Fruit fly (Drosophila melanogaster): ENCODE measurements around the gene CG44261.

CG44261 gene

DNA sequence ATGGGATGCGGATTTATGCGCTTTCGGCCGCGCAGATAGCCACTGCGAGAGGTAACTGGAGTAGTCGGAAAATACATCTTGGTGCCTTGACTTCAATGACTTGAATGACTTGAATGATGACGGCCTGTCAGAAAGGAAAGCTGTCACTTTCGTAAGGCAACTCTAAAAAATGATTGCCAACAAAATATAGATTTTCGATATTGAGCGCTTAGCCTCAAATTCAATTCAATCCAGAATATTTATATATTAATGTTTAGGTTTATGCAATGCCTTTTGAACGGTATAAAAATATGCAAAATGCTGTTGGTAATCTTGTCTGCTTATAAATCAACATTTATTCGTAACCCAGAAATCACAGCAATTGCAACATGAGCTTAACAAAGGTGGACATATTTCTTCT lies at the start of gene CG44261:
CG44261 (minus strand) TSS at position 101 of the 400 bp plus-strand sequence.
- TF ChIP-seq insv (optimal IDR thresholded peaks at IDR 0.05) (no peak), Myc (optimal IDR thresholded peaks at IDR 0.05) (no peak), h (optimal IDR thresholded peaks at IDR 0.05) (no peak), psq (optimal IDR thresholded peaks at IDR 0.05) (no peak), Sin3A (optimal IDR thresholded peaks at IDR 0.05) (no peak), ttk (optimal IDR thresholded peaks at IDR 0.05) (no peak)

DNA sequence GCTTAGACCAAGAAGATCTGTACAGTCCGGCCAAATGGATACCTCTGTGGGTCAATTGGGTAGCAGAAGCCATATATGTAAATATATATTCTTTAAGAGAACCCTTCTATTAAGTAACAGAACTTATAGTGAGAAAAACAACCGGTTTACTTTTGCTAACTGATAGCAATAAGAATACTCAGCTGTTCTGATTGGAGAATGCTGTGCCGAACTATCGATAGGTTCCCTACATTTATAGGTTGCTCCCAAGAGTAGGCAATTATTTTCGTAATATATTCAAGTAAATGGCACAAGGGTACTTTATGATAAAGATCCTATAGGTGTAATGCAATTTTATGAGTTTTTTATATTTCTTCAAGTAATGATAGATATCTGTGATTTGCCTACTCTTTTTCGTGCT lies 48.4 kb upstream of the CG44261 start, which contains the start of gene GstZ1:
GstZ1 (minus strand) TSS at position 174 of the 400 bp plus-strand sequence.
- no peak for TF ChIP-seq Sin3A (optimal IDR thresholded peaks at IDR 0.05)
- TF ChIP-seq ttk (optimal IDR thresholded peaks at IDR 0.05): no peak
- no peak for TF ChIP-seq h (optimal IDR thresholded peaks at IDR 0.05)
- TF ChIP-seq Myc (optimal IDR thresholded peaks at IDR 0.05): no peak
- TF ChIP-seq psq (optimal IDR thresholded peaks at IDR 0.05): no peak
- no peak for TF ChIP-seq insv (optimal IDR thresholded peaks at IDR 0.05)

DNA sequence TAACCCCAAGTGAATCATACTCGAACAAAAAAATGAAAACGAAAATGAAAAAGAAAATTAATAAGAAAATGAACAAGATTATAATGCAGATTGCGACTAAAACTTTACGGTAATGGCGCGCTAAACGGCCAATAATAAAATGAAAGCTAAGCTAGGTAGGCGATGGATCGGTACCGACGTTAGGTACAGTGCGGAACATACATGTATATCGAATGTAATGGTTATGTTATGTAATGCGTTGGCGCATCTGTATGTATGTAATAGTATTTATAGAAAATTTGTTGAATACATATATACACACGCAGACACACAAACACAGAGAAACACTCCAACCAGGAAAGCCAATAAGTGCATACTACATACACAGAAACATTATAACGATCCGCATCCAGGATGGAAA lies 47.0 kb upstream of the CG44261 start:
- TF ChIP-seq Myc (optimal IDR thresholded peaks at IDR 0.05): no peak
- no peak for TF ChIP-seq insv (optimal IDR thresholded peaks at IDR 0.05)
- TF ChIP-seq ttk (optimal IDR thresholded peaks at IDR 0.05): no peak
- no peak for TF ChIP-seq Sin3A (optimal IDR thresholded peaks at IDR 0.05)
- TF ChIP-seq psq (optimal IDR thresholded peaks at IDR 0.05): no peak
- no peak for TF ChIP-seq h (optimal IDR thresholded peaks at IDR 0.05)

DNA sequence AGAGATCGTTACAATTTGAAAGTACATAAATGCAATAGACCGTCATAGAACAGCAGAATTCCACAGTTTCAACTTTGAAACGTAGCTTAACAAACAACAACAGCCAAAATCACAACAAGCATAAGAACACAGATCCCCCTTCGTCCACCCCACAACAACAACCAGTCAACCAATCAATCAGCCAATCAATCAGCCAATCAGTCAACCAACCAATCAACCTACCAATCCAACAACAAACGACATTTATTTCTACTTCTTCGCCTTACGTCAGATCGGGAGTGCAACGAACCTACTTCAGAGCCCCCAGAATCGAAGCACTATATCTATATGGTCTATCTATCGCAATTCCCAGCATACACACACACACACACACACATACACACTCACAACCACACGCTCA lies 42.7 kb upstream of the CG44261 start:
- TF ChIP-seq psq (optimal IDR thresholded peaks at IDR 0.05) (no peak), ttk (optimal IDR thresholded peaks at IDR 0.05) (no peak), h (optimal IDR thresholded peaks at IDR 0.05) (no peak), Myc (optimal IDR thresholded peaks at IDR 0.05) (no peak), Sin3A (optimal IDR thresholded peaks at IDR 0.05) (no peak), insv (optimal IDR thresholded peaks at IDR 0.05) (no peak)

DNA sequence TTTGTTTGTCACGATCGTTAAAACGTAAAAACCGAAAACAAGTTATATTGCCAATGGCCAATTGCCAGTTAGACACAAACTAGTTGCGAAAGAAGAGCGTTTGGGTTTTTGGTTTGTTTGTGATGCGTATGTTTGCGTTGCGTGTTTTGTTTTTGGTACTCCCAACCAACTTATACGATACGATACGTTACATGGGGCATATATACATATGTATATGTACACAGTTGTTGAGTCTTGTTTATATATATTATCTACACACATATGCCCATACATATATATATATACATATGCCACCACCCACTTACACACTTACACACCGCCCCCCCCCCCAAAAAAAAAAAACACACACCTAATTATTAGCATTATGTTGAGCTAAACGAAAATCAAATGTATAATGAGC lies 40.4 kb upstream of the CG44261 start:
- TF ChIP-seq Sin3A (optimal IDR thresholded peaks at IDR 0.05) (no peak), psq (optimal IDR thresholded peaks at IDR 0.05) (no peak), h (optimal IDR thresholded peaks at IDR 0.05) (no peak), insv (optimal IDR thresholded peaks at IDR 0.05) (no peak), ttk (optimal IDR thresholded peaks at IDR 0.05) (no peak), Myc (optimal IDR thresholded peaks at IDR 0.05) (no peak)

DNA sequence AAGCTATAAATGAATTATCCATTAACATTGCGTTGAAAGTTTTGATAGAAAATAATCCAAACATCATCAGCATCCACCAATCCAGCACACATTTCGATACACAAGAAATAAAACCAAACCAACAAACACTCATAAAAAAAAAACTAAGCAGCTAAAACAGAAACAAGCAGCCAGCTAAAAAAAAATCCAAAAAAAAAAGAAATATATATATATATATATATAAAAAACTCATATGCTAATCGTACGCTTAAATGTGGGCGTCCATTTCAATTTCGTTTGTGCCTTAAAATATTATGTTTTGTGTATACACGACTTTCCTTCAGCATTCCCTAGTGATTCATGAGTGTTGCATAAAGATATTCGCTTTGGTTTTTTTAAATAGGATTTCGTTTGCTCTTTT lies 34.0 kb upstream of the CG44261 start:
- TF ChIP-seq insv (optimal IDR thresholded peaks at IDR 0.05) (no peak), Sin3A (optimal IDR thresholded peaks at IDR 0.05) (no peak), Myc (optimal IDR thresholded peaks at IDR 0.05) (no peak), ttk (optimal IDR thresholded peaks at IDR 0.05) (no peak), h (optimal IDR thresholded peaks at IDR 0.05) (no peak), psq (optimal IDR thresholded peaks at IDR 0.05) (no peak)

DNA sequence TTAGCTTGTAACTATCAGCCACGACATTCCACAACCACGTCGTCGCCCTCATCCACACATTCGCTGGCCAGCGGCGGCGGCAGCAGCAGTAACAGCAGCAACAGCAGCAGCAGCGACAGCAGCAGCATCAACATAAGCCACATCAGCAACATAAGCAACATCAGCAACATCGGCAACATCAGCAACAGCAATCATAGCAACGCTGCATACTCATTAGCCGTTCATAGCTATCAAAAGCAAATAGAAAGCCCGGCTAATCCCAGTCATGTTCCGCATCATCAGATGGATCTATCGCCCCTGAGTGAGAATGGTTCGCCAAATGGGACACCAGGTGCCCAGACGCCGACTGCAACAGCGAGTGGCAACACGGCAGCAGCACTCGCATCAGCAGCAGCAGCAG lies 33.2 kb upstream of the CG44261 start:
- no peak for TF ChIP-seq Myc (optimal IDR thresholded peaks at IDR 0.05)
- no peak for TF ChIP-seq Sin3A (optimal IDR thresholded peaks at IDR 0.05)
- no peak for TF ChIP-seq psq (optimal IDR thresholded peaks at IDR 0.05)
- TF ChIP-seq h (optimal IDR thresholded peaks at IDR 0.05): no peak
- TF ChIP-seq insv (optimal IDR thresholded peaks at IDR 0.05): no peak
- TF ChIP-seq ttk (optimal IDR thresholded peaks at IDR 0.05): no peak

DNA sequence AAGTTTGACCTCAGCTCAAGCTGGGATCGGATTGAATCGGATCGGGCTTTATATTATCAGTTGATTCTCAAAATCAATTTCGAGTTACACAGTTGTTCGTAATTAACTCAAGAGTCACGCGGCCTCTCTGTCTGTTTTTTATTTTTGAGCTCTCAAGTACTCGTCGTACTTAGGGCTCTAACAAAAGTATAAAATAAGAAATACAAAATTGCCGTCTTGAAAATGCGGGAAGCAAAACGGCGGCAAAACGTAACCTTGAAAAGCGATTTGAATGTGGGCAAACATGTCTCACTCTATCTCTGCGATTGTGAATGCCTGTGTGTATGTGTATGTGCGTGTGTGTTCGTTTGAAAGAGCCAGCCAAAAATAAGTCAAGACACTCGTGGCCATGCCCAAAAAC lies 29.6 kb upstream of the CG44261 start:
- TF ChIP-seq Myc (optimal IDR thresholded peaks at IDR 0.05) (no peak), ttk (optimal IDR thresholded peaks at IDR 0.05) (no peak), psq (optimal IDR thresholded peaks at IDR 0.05) (no peak), h (optimal IDR thresholded peaks at IDR 0.05) (no peak), insv (optimal IDR thresholded peaks at IDR 0.05) (no peak), Sin3A (optimal IDR thresholded peaks at IDR 0.05) (no peak)

DNA sequence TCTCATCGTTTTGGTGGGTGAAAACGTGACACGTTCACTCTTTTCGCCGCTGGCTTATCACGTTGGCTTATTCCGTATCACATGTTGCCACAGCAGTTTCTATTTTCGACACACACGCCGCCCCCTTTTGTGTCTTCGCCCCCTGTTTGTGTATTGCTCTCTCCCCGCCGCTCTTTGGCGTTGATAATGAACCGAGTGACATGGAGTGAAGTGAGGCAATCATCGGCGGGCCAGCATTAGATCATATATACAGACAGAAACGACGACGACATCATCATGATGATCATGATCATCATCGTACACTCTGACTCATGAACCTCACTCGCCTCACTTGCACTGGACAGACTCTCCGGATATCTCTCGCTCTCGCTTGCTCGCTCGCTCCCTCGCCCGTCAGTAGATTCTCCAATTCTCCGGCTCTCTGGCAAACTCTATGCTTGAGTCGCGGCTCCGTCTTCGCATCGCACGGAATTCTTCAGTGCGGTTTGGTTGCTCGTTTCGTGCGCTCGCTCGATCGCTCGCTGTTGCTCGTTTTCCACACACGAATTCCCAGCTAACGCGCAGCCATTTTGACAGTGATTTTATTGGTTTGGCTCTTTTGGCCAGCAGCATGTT lies 28.5 kb upstream of the CG44261 start:
- TF ChIP-seq Sin3A (optimal IDR thresholded peaks at IDR 0.05): no peak
- no peak for TF ChIP-seq h (optimal IDR thresholded peaks at IDR 0.05)
- TF ChIP-seq insv (optimal IDR thresholded peaks at IDR 0.05): no peak
- TF ChIP-seq ttk (optimal IDR thresholded peaks at IDR 0.05): no peak
- no peak for TF ChIP-seq Myc (optimal IDR thresholded peaks at IDR 0.05)

DNA sequence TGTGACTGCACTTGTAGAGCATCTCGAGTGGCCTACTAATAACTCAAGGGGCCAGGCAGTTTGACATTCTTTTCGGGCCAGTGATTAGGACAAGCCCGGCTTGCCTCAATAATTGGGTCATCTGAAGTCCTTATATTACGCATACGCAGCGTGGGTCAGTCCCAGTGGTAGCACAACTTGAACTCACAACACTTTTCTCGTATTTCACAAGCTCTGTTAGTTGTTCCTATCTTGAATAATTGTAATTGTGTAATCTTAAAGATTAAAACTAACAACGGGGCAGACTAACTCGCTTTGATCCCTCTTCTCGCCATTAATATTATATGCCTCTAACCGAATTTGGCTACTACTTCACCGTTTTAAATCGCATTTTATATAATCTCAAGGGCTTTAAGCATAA lies 27.9 kb upstream of the CG44261 start:
- TF ChIP-seq Sin3A (optimal IDR thresholded peaks at IDR 0.05) (no peak), insv (optimal IDR thresholded peaks at IDR 0.05) (no peak), psq (optimal IDR thresholded peaks at IDR 0.05) (no peak), ttk (optimal IDR thresholded peaks at IDR 0.05) (no peak), h (optimal IDR thresholded peaks at IDR 0.05) (no peak), Myc (optimal IDR thresholded peaks at IDR 0.05) (no peak)

DNA sequence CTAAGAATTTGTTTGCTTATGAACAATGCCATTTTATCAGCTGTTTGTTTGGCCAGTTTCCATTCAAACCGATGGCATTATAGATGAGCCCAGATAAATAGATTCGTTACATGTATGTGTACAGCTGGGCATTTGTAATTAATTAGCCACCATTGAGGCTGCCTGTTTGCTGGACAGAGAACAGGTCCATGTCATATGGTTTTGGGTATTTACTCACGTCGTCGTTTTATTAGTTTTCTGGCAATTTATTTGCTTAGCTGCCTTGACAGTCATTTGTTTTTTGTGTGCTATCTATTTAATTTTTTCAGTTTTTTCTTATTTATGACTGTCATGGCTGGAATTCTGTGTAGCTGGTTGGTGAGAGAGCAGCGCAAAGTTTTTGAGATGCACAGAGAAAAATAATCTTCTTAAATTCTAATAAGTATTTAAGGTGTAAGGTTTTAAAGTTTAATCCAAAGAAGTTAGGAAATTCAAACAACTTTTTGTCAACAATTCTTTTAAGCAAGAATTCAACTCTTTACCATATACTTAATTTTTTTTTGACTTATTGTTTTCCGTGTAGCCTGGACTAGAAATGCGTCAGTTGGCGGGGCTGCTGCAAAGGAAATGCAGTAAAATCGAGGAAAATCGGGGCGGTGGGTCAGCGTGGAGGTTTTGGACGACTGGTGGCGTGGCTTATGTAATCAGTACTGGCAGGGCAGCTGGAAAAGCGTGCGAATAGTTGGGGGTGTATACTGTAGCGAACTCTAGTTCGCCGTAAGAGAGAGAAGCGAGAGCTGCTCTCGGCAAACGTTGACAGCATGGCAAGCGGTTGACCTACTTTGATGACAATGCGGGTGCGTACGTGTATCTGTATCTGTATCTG lies 26.8 kb upstream of the CG44261 start:
- TF ChIP-seq insv (optimal IDR thresholded peaks at IDR 0.05) (no peak), Myc (optimal IDR thresholded peaks at IDR 0.05) (no peak), h (optimal IDR thresholded peaks at IDR 0.05) (no peak), ttk (optimal IDR thresholded peaks at IDR 0.05) (no peak), psq (optimal IDR thresholded peaks at IDR 0.05) (no peak), Sin3A (optimal IDR thresholded peaks at IDR 0.05) (no peak)

DNA sequence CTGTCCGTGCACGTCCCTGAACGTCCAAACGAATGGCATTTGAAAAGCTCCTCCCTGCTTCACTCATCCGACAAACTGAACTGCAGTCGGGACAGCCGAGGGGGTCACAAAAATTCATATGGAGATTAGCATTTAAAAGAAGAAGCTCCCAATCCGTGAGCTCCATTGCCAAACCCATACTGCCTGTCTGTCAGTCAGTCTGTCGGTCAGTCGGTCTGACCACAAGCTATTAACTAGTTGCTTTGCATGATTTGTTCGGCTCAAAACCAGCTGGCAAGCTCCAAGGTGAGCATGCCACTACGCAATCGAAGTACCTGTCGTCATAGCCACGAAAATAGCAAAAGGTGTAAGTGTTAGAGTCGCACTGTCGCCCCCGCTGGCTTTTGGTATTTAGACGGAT lies 25.8 kb upstream of the CG44261 start:
- TF ChIP-seq insv (optimal IDR thresholded peaks at IDR 0.05) (no peak), Sin3A (optimal IDR thresholded peaks at IDR 0.05) (no peak), ttk (optimal IDR thresholded peaks at IDR 0.05) (no peak)

Measured in Kc167 (cell line).